Worm (Caenorhabditis elegans) whole organism, L4 larva: Measurements from ENCODE around the gene K03H6.5.

ENCODE experiments used
- fos-1 ChIP-seq: fragments of 150-350 bp; optimal IDR thresholded peaks from 2 replicates; lab custom pipeline; 2014; ENCODE audit warnings: missing biosample characterization, missing genetic modification characterization
- madf-5 ChIP-seq, 2 experiments: fragments of 200-800 bp; sonication (Bioruptor generic); IDR thresholded peaks; 2 replicates each; pipeline ENCODE4 v1.3.6; 2022; ENCODE audit warnings: missing compliant biosample characterization in 2 of 2, missing genetic modification characterization in 2 of 2
- mdt-29 ChIP-seq: fragments of 200-800 bp; sonication (Bioruptor generic); IDR thresholded peaks from 2 replicates; pipeline ENCODE4 v1.3.6; 2022; ENCODE audit warnings: missing genetic modification reagents, missing genetic modification characterization, missing compliant biosample characterization
- unc-62 ChIP-seq, 3 experiments: fragments of 150-350 bp in 1 of 3; sonication (generic microtip); optimal IDR thresholded peaks in 2 of 3; peaks in 1 of 3; 1 replicate in 1 of 3; 2 replicates in 2 of 3; lab custom pipeline; 2014 to 2017; ENCODE audit warnings: missing biosample characterization in 3 of 3, missing genetic modification characterization in 3 of 3, missing genetic modification reagents in 3 of 3, missing genotype in 1 of 3

- TF ChIP-seq unc-62 (GFP tag; optimal IDR thresholded peaks at IDR 0.05 in 1 of 2; lab: Kevin White, UChicago) = no peak
- no peak for TF ChIP-seq unc-62 (tag; optimal IDR thresholded peaks at IDR 0.05; lab: Kevin White, UChicago)
- no peak for TF ChIP-seq mdt-29 (GFP tag; lab: Robert Waterston, UW)
- no peak for TF ChIP-seq fos-1 (tag; lab: Kevin White, UChicago)
- TF ChIP-seq madf-5 (GFP tag; IDR thresholded peaks at IDR 0.05; lab: Robert Waterston, UW) = no peak
Measured at ce11 chrIV:1536316-1536715, at the start of gene K03H6.5.
